Worm (Caenorhabditis elegans) whole organism, late embryonic: ENCODE results near the gene agmo-1.

Experiments
- C08G9.2 ChIP-seq: sonication (generic microtip); optimal IDR thresholded peaks from 2 replicates; lab custom pipeline; 2016; ENCODE audit warnings: mild to moderate bottlenecking, missing genetic modification characterization, moderate library complexity, missing compliant biosample characterization
- C38D4.7 ChIP-seq: fragments of 200-800 bp; sonication (Bioruptor generic); optimal IDR thresholded peaks from 2 replicates; lab custom pipeline; 2018; ENCODE audit warnings: mild to moderate bottlenecking, missing genetic modification characterization, moderate library complexity, missing compliant biosample characterization
- T23F11.4 ChIP-seq: fragments of 200-800 bp; sonication (Bioruptor generic); optimal IDR thresholded peaks from 2 replicates; lab custom pipeline; 2018; ENCODE audit warnings: mild to moderate bottlenecking, missing genetic modification characterization, missing compliant biosample characterization
- ama-1 ChIP-seq: fragments of 150-350 bp; optimal IDR thresholded peaks from 2 replicates; lab custom pipeline; 2014
- ceh-14 ChIP-seq: sonication (generic microtip); optimal IDR thresholded peaks from 2 replicates; lab custom pipeline; 2016; ENCODE audit warnings: missing genotype, missing genetic modification characterization, missing compliant biosample characterization
- ceh-2 ChIP-seq: sonication (generic microtip); optimal IDR thresholded peaks from 2 replicates; lab custom pipeline; 2016; ENCODE audit warnings: missing genotype, missing genetic modification characterization, missing compliant biosample characterization
- ceh-22 ChIP-seq: sonication (generic microtip); optimal IDR thresholded peaks from 2 replicates; lab custom pipeline; 2017; ENCODE audit warnings: missing biosample characterization, missing genetic modification characterization
- ceh-34 ChIP-seq: sonication (generic microtip); optimal IDR thresholded peaks from 2 replicates; lab custom pipeline; 2016; ENCODE audit warnings: mild to moderate bottlenecking, missing genetic modification characterization, missing compliant biosample characterization
- ceh-6 ChIP-seq: fragments of 200-800 bp; sonication (Bioruptor generic); optimal IDR thresholded peaks from 2 replicates; lab custom pipeline; 2018; ENCODE audit warnings: mild to moderate bottlenecking, missing genetic modification characterization, missing compliant biosample characterization
- dve-1 ChIP-seq: sonication (generic microtip); optimal IDR thresholded peaks from 2 replicates; lab custom pipeline; 2017; ENCODE audit warnings: antibody characterized with exemption, mild to moderate bottlenecking, missing genetic modification characterization, missing compliant biosample characterization
- elt-2 ChIP-seq: sonication (generic microtip); optimal IDR thresholded peaks from 2 replicates; lab custom pipeline; 2016; ENCODE audit warnings: missing genetic modification reagents, missing genetic modification characterization, missing compliant biosample characterization
- elt-4 ChIP-seq: sonication (generic microtip); optimal IDR thresholded peaks from 2 replicates; lab custom pipeline; 2016; ENCODE audit warnings: missing genetic modification characterization, missing compliant biosample characterization
- eyg-1 ChIP-seq: sonication (generic microtip); optimal IDR thresholded peaks from 2 replicates; lab custom pipeline; 2016; ENCODE audit warnings: missing genotype, missing genetic modification characterization, missing compliant biosample characterization
- fkh-10 ChIP-seq: fragments of 150-350 bp; optimal IDR thresholded peaks from 2 replicates; lab custom pipeline; 2014; ENCODE audit warnings: missing biosample characterization, missing genetic modification reagents, missing genetic modification characterization
- gmeb-2 ChIP-seq: sonication (generic microtip); optimal IDR thresholded peaks from 2 replicates; lab custom pipeline; 2016; ENCODE audit warnings: missing genetic modification characterization, inconsistent platforms, missing compliant biosample characterization
- hlh-13 ChIP-seq: fragments of 200-800 bp; sonication (Bioruptor generic); optimal IDR thresholded peaks from 2 replicates; lab custom pipeline; 2018; ENCODE audit warnings: mild to moderate bottlenecking, missing genetic modification characterization, missing compliant biosample characterization
- hlh-15 ChIP-seq: sonication (generic microtip); optimal IDR thresholded peaks from 2 replicates; lab custom pipeline; 2016; ENCODE audit warnings: missing genetic modification characterization, missing compliant biosample characterization
- lim-6 ChIP-seq: sonication (generic microtip); optimal IDR thresholded peaks from 2 replicates; lab custom pipeline; 2016; ENCODE audit warnings: missing genetic modification characterization, missing compliant biosample characterization
- lin-11 ChIP-seq: fragments of 200-800 bp; sonication (Bioruptor generic); optimal IDR thresholded peaks from 2 replicates; lab custom pipeline; 2018; ENCODE audit warnings: mild to moderate bottlenecking, missing genetic modification characterization, missing compliant biosample characterization
- madf-2 ChIP-seq: sonication (generic microtip); optimal IDR thresholded peaks from 2 replicates; lab custom pipeline; 2017; ENCODE audit warnings: missing genetic modification characterization, missing compliant biosample characterization
- mec-3 ChIP-seq: sonication (generic microtip); optimal IDR thresholded peaks from 2 replicates; lab custom pipeline; 2016; ENCODE audit warnings: borderline replicate concordance, missing genetic modification characterization, missing compliant biosample characterization
- nfya-1 ChIP-seq: sonication (generic microtip); optimal IDR thresholded peaks from 2 replicates; lab custom pipeline; 2017; ENCODE audit warnings: missing genetic modification characterization, mild to moderate bottlenecking, missing compliant biosample characterization, antibody characterized with exemption, moderate library complexity
- pag-3 ChIP-seq: sonication (generic microtip); optimal IDR thresholded peaks from 2 replicates; lab custom pipeline; 2016; ENCODE audit warnings: missing compliant biosample characterization, missing genetic modification characterization, borderline replicate concordance
- pqm-1 ChIP-seq: sonication (generic microtip); optimal IDR thresholded peaks from 2 replicates; lab custom pipeline; 2016; ENCODE audit warnings: missing genetic modification characterization, missing compliant biosample characterization
- ref-2 ChIP-seq: sonication (generic microtip); optimal IDR thresholded peaks from 2 replicates; lab custom pipeline; 2016; ENCODE audit warnings: missing genetic modification characterization, missing compliant biosample characterization
- rnt-1 ChIP-seq: sonication (generic microtip); optimal IDR thresholded peaks from 2 replicates; lab custom pipeline; 2016; ENCODE audit warnings: missing genetic modification characterization, missing compliant biosample characterization
- sox-2 ChIP-seq: fragments of 200-800 bp; sonication (Bioruptor generic); IDR thresholded peaks from 2 replicates; pipeline ENCODE4 v1.3.6; 2022; ENCODE audit warnings: missing genetic modification reagents, missing genetic modification characterization, missing compliant biosample characterization
- sox-4 ChIP-seq: sonication (generic microtip); optimal IDR thresholded peaks from 2 replicates; lab custom pipeline; 2017; ENCODE audit warnings: mild to moderate bottlenecking, missing genetic modification characterization, inconsistent platforms, missing compliant biosample characterization
- syd-9 ChIP-seq: sonication (generic microtip); optimal IDR thresholded peaks from 2 replicates; lab custom pipeline; 2016; ENCODE audit warnings: mild to moderate bottlenecking, missing genetic modification characterization, moderate library complexity, missing compliant biosample characterization
- tbx-7 ChIP-seq: sonication (generic microtip); optimal IDR thresholded peaks from 2 replicates; lab custom pipeline; 2016; ENCODE audit warnings: missing genotype, missing genetic modification characterization, missing compliant biosample characterization
- ttx-3 ChIP-seq: sonication (generic microtip); optimal IDR thresholded peaks from 2 replicates; lab custom pipeline; 2016; ENCODE audit warnings: missing genetic modification reagents, missing genetic modification characterization, missing compliant biosample characterization
- unc-42 ChIP-seq: sonication (generic microtip); optimal IDR thresholded peaks from 2 replicates; lab custom pipeline; 2016; ENCODE audit warnings: missing genotype, missing genetic modification characterization, missing compliant biosample characterization
- zip-5 ChIP-seq: sonication (generic microtip); optimal IDR thresholded peaks from 2 replicates; lab custom pipeline; 2016; ENCODE audit warnings: missing genetic modification characterization, missing compliant biosample characterization
- ztf-16 ChIP-seq: sonication (generic microtip); optimal IDR thresholded peaks from 2 replicates; lab custom pipeline; 2017; ENCODE audit warnings: missing genetic modification characterization, missing compliant biosample characterization

agmo-1 gene

DNA sequence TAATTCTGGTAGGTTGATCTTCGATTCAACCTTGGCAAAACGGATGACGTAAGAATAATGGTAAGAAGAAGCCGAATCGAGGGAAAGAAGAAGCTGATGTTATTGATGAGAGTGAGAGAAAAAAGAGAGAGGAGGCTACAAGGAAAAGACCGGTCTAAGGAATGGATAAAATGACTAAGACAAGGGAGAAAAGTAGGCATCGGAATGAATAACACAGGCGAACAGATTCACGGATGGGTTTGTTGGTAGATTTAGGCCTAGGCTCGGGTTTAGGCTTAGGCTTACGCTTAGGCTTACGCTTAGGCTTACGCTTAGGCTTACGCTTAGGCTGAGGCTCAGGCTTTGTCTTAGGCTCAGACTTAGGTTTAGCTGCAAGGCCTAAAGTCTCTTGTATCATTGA is at the start of gene agmo-1:
agmo-1 (minus strand) TSS at position 101 of the 400 bp plus-strand sequence.
- TF ChIP-seq fkh-10 (no peak), mec-3 (no peak), elt-2 (no peak), tbx-7 (tag; lab: Kevin White, UChicago) (no peak), ceh-14 (tag; lab: Kevin White, UChicago) (no peak)

DNA sequence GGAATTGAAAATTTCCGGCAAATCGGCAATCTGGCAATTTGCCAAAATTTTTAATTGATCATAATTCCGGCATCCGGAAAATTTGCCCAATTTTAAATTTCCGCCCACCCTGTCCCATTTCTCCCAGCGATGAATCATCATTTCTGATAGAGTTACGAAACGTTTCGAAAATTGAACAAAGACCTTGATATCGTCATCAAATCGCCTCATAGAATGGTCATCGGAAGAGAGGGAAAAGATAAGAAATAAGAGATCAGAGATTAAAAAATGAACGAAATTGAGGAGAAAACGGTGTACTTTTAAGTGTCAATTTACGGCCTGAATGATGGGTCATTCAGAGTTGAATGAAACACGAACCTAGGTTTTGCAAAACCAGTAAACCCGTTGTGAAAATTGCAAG is 49.3 kb upstream of the agmo-1 start:
- TF ChIP-seq rnt-1 (no peak), lin-11 (tag; lab: Kevin White, UChicago) (no peak), ceh-22 (tag; lab: Kevin White, UChicago) (no peak), hlh-13 (GFP tag; lab: Kevin White, UChicago) (no peak), C38D4.7 (GFP tag; lab: Kevin White, UChicago) (no peak), madf-2 (tag; lab: Kevin White, UChicago) (no peak), ztf-16 (tag; lab: Kevin White, UChicago) (no peak), syd-9 (tag; lab: Kevin White, UChicago) (no peak), elt-2 (no peak), elt-4 (no peak)
- TF ChIP-seq, all 69 proteins: peak for 0

DNA sequence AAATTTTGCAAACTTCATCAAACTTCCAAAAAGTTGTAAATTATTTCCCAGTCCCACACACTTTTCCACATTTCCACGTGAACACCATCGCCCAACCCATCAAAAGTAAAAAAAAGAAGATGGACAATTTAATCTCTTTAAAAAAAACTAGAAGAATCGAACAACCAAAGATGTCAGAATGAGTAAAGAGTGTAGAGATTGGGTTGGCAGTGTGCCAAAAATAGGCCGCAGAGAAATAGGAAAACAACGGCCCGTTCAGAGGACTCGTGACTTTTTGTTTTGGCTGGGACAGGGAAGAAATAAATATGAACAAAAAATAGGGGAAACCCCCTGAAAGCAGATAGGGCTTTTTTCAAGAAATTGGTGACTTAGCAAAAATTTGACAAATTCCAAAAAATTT is 44.5 kb upstream of the agmo-1 start:
- TF ChIP-seq pag-3 (tag; lab: Kevin White, UChicago) (no peak), ceh-2 (tag; lab: Kevin White, UChicago) (no peak), ceh-6 (GFP tag; lab: Kevin White, UChicago) (no peak), dve-1 (tag; lab: Kevin White, UChicago) (no peak), T23F11.4 (GFP tag; lab: Kevin White, UChicago) (no peak), ztf-16 (tag; lab: Kevin White, UChicago) (no peak)

DNA sequence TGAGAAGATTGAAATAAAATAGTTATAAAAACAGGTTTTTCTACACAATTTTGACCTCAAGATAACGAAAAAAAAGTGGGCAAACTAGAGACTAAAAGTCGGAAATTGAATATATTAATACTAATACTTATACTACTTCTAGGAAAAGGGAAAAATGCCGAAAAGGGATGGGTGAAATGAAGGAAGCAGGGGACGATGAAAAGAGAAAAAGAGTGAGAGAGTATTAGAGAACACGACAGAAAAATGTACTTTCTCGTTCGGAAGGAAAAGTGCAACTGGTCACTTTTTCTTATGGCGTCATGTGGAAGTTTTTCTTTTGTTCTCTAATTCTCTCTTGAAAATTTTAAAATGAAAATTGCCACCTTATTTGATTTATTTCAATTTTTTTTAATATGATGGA is 43.0 kb upstream of the agmo-1 start:
- TF ChIP-seq unc-42 (tag; lab: Kevin White, UChicago) (peak; percentile 22), ceh-34 (tag; lab: Kevin White, UChicago) (no peak)

DNA sequence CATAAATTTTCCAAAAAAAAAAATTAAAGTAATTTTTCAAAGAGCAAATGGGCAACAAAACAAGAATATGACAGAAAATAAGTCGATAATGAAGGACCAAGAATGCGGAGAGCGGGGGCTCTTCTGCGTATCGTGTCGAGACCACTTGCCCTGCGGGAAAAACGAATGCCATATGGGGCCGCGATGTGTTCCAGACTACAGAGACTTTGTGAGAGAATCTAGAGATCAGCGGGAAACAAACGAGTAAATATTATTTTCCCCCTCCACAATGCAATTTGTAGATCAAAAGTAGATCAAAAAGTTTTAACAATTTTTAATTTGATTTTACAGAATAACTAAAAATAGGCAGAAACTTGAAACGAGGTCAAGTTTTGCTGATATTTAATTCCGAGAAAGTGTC is 41.8 kb upstream of the agmo-1 start:
- TF ChIP-seq hlh-15 (tag; lab: Kevin White, UChicago) (no peak), gmeb-2 (tag; lab: Kevin White, UChicago) (no peak), lin-11 (tag; lab: Kevin White, UChicago) (no peak), pqm-1 (tag; lab: Kevin White, UChicago) (no peak), tbx-7 (tag; lab: Kevin White, UChicago) (no peak), elt-2 (no peak), sox-2 (no peak), eyg-1 (tag; lab: Kevin White, UChicago) (no peak), ama-1 (no peak), nfya-1 (tag; lab: Kevin White, UChicago) (no peak), sox-4 (tag; lab: Kevin White, UChicago) (no peak)

DNA sequence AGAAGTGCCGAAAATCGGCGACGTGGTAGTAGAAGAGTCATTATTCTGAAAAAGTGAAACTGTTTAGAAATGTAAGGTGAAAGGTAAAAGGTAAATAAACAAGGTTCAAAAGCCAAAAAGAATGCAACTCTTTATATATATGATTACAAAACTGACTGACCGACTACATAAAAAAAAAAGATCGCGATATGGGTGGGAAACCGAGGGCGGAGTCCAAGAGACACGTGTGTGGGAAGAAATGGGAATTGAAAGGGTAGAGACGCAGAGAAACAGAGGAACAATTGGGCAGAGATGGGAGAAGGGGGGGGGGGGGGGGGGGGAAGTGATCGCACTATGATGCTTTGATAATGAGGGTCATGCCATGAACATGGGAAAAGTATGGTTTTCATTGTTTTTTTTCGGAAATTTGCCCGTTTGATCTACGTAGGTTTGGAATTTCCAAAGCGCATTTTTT is 40.6 kb upstream of the agmo-1 start, which contains the start of gene Y37D8A.4:
Y37D8A.4 (minus strand) TSS at position 51 of the 454 bp plus-strand sequence.
- TF ChIP-seq hlh-15 (tag; lab: Kevin White, UChicago) (no peak), nfya-1 (tag; lab: Kevin White, UChicago) (no peak), ref-2 (no peak), ttx-3 (tag; lab: Kevin White, UChicago) (no peak), sox-2 (no peak), zip-5 (tag; lab: Kevin White, UChicago) (no peak), C08G9.2 (tag; lab: Kevin White, UChicago) (no peak), ama-1 (no peak), T23F11.4 (GFP tag; lab: Kevin White, UChicago) (peak; percentile 0), elt-2 (peak; percentile 2), lim-6 (no peak)
